Worm (Caenorhabditis elegans): ENCODE results near the gene W02C12.2.
A peak's percentile ranks its signal among the peaks of the same experiment; 100 is the strongest.

W02C12.2 gene

DNA sequence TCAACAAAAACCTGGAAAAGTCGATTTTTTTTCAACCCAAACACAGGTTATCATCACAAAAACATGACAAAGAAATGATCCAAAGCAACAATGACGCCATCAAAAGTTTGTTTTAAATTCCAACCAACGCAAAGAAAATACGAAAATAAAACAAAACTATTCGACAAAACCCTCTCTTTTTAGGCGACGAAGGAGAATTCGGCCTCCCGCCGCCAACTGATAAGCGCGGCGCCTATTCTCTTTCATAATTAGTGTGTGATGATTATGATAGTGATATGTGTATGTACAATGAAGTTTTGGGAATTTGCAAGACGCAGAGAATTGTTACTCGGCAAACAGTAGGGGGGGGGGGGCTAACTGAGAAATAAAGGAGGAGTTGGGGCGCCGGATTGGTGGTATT lies 21.5 kb upstream of the W02C12.2 start:
- peak; percentile 33 for TF ChIP-seq nhr-25 (tag; optimal IDR thresholded peaks at IDR 0.05)
- no peak for TF ChIP-seq nfya-1 (tag; optimal IDR thresholded peaks at IDR 0.05; ENCODE audit: insufficient read depth)
- peak; percentile 41 for TF ChIP-seq pqm-1 (tag; optimal IDR thresholded peaks at IDR 0.05)
- peak; percentile 60 for TF ChIP-seq ama-1 (optimal IDR thresholded peaks at IDR 0.05)
- TF ChIP-seq jun-1 (tag; optimal IDR thresholded peaks at IDR 0.05) = peak; percentile 15
- TF ChIP-seq sea-2 (GFP tag; optimal IDR thresholded peaks at IDR 0.05) = no peak
- peak; percentile 75 for TF ChIP-seq elt-2 (tag; optimal IDR thresholded peaks at IDR 0.05)
- no peak for TF ChIP-seq egl-27 (tag; optimal IDR thresholded peaks at IDR 0.05)
- no peak for TF ChIP-seq snpc-4 (tag; optimal IDR thresholded peaks at IDR 0.05)

ce11 chrIV:4028177-4028576 lies 20.4 kb upstream of the W02C12.2 start:
- TF ChIP-seq ztf-4 (tag; optimal IDR thresholded peaks at IDR 0.05) (no peak), R02D3.7 (tag; optimal IDR thresholded peaks at IDR 0.05) (no peak), ceh-28 (tag; optimal IDR thresholded peaks at IDR 0.05) (no peak), skn-1 (tag; optimal IDR thresholded peaks at IDR 0.05) (peak; percentile 78), ceh-9 (tag; optimal IDR thresholded peaks at IDR 0.05) (no peak), ama-1 (optimal IDR thresholded peaks at IDR 0.05) (peak; percentile 26), elt-1 (tag; optimal IDR thresholded peaks at IDR 0.05) (peak; percentile 17), nhr-237 (tag; optimal IDR thresholded peaks at IDR 0.05) (no peak), unc-62 (GFP tag; optimal IDR thresholded peaks at IDR 0.05) (no peak), nhr-23 (tag; optimal IDR thresholded peaks at IDR 0.05) (peak; percentile 55), elt-2 (tag; optimal IDR thresholded peaks at IDR 0.05) (peak; percentile 84), nhr-76 (tag; optimal IDR thresholded peaks at IDR 0.05) (no peak), mml-1 (tag; optimal IDR thresholded peaks at IDR 0.05) (no peak), nhr-43 (tag; optimal IDR thresholded peaks at IDR 0.05; ENCODE audit: poor library complexity, severe bottlenecking) (peak; percentile 41), snpc-4 (tag; optimal IDR thresholded peaks at IDR 0.05) (peak; percentile 62), tbx-2 (tag; optimal IDR thresholded peaks at IDR 0.05) (peak; percentile 26), zag-1 (tag; optimal IDR thresholded peaks at IDR 0.05) (no peak), elt-3 (tag; optimal IDR thresholded peaks at IDR 0.05) (no peak), nhr-77 (tag; optimal IDR thresholded peaks at IDR 0.05) (no peak), ZK546.5 (tag; optimal IDR thresholded peaks at IDR 0.05) (no peak), mdl-1 (tag; optimal IDR thresholded peaks at IDR 0.05) (peak; percentile 40), nhr-28 (tag; optimal IDR thresholded peaks at IDR 0.05) (no peak), daf-12 (tag; optimal IDR thresholded peaks at IDR 0.05) (no peak), pha-4 (tag; optimal IDR thresholded peaks at IDR 0.05) (peak; percentile 77), unc-39 (tag; optimal IDR thresholded peaks at IDR 0.05) (no peak), fkh-2 (tag; optimal IDR thresholded peaks at IDR 0.05) (no peak), ceh-16 (tag; optimal IDR thresholded peaks at IDR 0.05) (no peak), nhr-25 (tag; optimal IDR thresholded peaks at IDR 0.05) (peak; percentile 89), hmg-11 (tag; optimal IDR thresholded peaks at IDR 0.05) (peak; percentile 47), egl-5 (tag; optimal IDR thresholded peaks at IDR 0.05) (no peak), eor-1 (tag; optimal IDR thresholded peaks at IDR 0.05) (no peak), nfya-1 (tag; optimal IDR thresholded peaks at IDR 0.05; ENCODE audit: insufficient read depth) (peak; percentile 54), egl-27 (tag; optimal IDR thresholded peaks at IDR 0.05) (peak; percentile 59), lin-15B (tag; optimal IDR thresholded peaks at IDR 0.05) (peak; percentile 3), nhr-11 (tag; optimal IDR thresholded peaks at IDR 0.05) (no peak), fkh-10 (GFP tag; optimal IDR thresholded peaks at IDR 0.05) (no peak), pqm-1 (tag; optimal IDR thresholded peaks at IDR 0.05) (peak; percentile 22), ceh-82 (tag; optimal IDR thresholded peaks at IDR 0.05) (no peak), ztf-11 (tag; optimal IDR thresholded peaks at IDR 0.05) (no peak), lsy-12 (tag; optimal IDR thresholded peaks at IDR 0.05) (no peak), lin-39 (tag; optimal IDR thresholded peaks at IDR 0.05) (peak; percentile 91), jun-1 (tag; optimal IDR thresholded peaks at IDR 0.05) (peak; percentile 54), aly-2 (tag; optimal IDR thresholded peaks at IDR 0.05) (no peak), nhr-67 (tag; optimal IDR thresholded peaks at IDR 0.05) (no peak), sea-2 (GFP tag; optimal IDR thresholded peaks at IDR 0.05) (no peak), nhr-12 (tag; optimal IDR thresholded peaks at IDR 0.05) (no peak), fos-1 (tag; optimal IDR thresholded peaks at IDR 0.05) (no peak)
